Worm (Caenorhabditis elegans): ENCODE data around the gene F38H4.6.
"Not testable (repeated sequence)": the region's sequence is repeated elsewhere in the genome, so short reads cannot be mapped to it uniquely, and the experiment has no call there.

ce11 chrIV:11828012-11828411 lies 19.7 kb downstream of the F38H4.6 start, which contains the start of gene M117.6:
- TF ChIP-seq pqm-1 (tag; optimal IDR thresholded peaks at IDR 0.05); ceh-63 (GFP tag; optimal IDR thresholded peaks at IDR 0.05); snpc-4 (tag; optimal IDR thresholded peaks at IDR 0.05); unc-130 (tag; optimal IDR thresholded peaks at IDR 0.05); nhr-76 (tag; optimal IDR thresholded peaks at IDR 0.05): not testable (repeated sequence)
